Fruit fly (Drosophila melanogaster) whole organism, embryonic: ENCODE results near the gene IntS4.

Experiments
- Bteb2 ChIP-seq: fragments of 200-800 bp; sonication (Bioruptor generic); optimal IDR thresholded peaks from 2 replicates; lab custom pipeline; 2016; ENCODE audit warnings: missing biosample characterization, missing genetic modification characterization
- CG10431 ChIP-seq: fragments of 200-800 bp; sonication (Bioruptor generic); optimal IDR thresholded peaks from 3 replicates; lab custom pipeline; 2018; ENCODE audit warnings: missing biosample characterization, mild to moderate bottlenecking, missing genetic modification characterization
- CG10543 ChIP-seq: fragments of 200-800 bp; sonication (Bioruptor generic); optimal IDR thresholded peaks from 3 replicates; lab custom pipeline; 2017; ENCODE audit warnings: missing biosample characterization, mild to moderate bottlenecking, missing genetic modification characterization, moderate library complexity
- CG12659 ChIP-seq: fragments of 200-800 bp; sonication (Bioruptor generic); optimal IDR thresholded peaks from 3 replicates; lab custom pipeline; 2017; ENCODE audit warnings: mild to moderate bottlenecking, missing biosample characterization, missing genetic modification reagents, missing genetic modification characterization
- CG13287 ChIP-seq: fragments of 200-800 bp; sonication (Bioruptor generic); IDR thresholded peaks from 2 replicates; pipeline ENCODE4 v1.3.6; 2022; ENCODE audit warnings: missing biosample characterization, missing genetic modification characterization; ENCODE audit not compliant: partially characterized antibody
- CG16779 ChIP-seq: fragments of 200-800 bp; sonication (Bioruptor generic); IDR thresholded peaks from 2 replicates; pipeline ENCODE4 v1.3.6; 2022; ENCODE audit warnings: missing biosample characterization, missing genetic modification characterization
- CG17361 ChIP-seq: fragments of 200-800 bp; sonication (Bioruptor generic); IDR thresholded peaks from 3 replicates; pipeline ENCODE4 v1.3.6; 2022; ENCODE audit warnings: missing biosample characterization, missing genetic modification characterization
- CG1832 ChIP-seq: fragments of 200-800 bp; sonication (Bioruptor generic); optimal IDR thresholded peaks from 2 replicates; lab custom pipeline; 2017; ENCODE audit warnings: missing biosample characterization, mild to moderate bottlenecking, missing genetic modification characterization, inconsistent platforms
- CG2875 ChIP-seq: fragments of 200-800 bp; sonication (Bioruptor generic); optimal IDR thresholded peaks from 2 replicates; lab custom pipeline; 2017; ENCODE audit warnings: missing biosample characterization, mild to moderate bottlenecking, missing genetic modification characterization, missing genetic modification reagents
- CG30431 ChIP-seq: fragments of 200-800 bp; sonication (Bioruptor generic); optimal IDR thresholded peaks from 2 replicates; lab custom pipeline; 2017; ENCODE audit warnings: missing biosample characterization, missing genetic modification characterization
- CG33213 ChIP-seq: fragments of 200-800 bp; sonication (Bioruptor generic); optimal IDR thresholded peaks from 3 replicates; lab custom pipeline; 2016; ENCODE audit warnings: missing biosample characterization, missing genetic modification characterization
- CG4404 ChIP-seq: fragments of 200-800 bp; sonication (Bioruptor generic); IDR thresholded peaks from 2 replicates; pipeline ENCODE4 v1.3.6; 2022; ENCODE audit warnings: missing biosample characterization, missing genetic modification characterization
- CG4854 ChIP-seq: fragments of 200-800 bp; sonication (Bioruptor generic); optimal IDR thresholded peaks from 2 replicates; lab custom pipeline; 2016; ENCODE audit warnings: missing biosample characterization, missing genetic modification characterization, inconsistent platforms
- CG5953 ChIP-seq: fragments of 200-800 bp; sonication (Bioruptor generic); IDR thresholded peaks from 2 replicates; pipeline ENCODE4 v1.3.6; 2022; ENCODE audit warnings: missing biosample characterization, missing genetic modification characterization
- CG6175 ChIP-seq: fragments of 200-800 bp; sonication (Bioruptor generic); IDR thresholded peaks from 3 replicates; pipeline ENCODE4 v1.3.6; 2022; ENCODE audit warnings: missing biosample characterization, missing genetic modification characterization
- CG9609 ChIP-seq: fragments of 200-800 bp; sonication (Bioruptor generic); optimal IDR thresholded peaks from 3 replicates; lab custom pipeline; 2016; ENCODE audit warnings: missing biosample characterization, missing genetic modification characterization
- CrebB ChIP-seq: fragments of 200-800 bp; sonication (Bioruptor generic); optimal IDR thresholded peaks from 3 replicates; lab custom pipeline; 2018; ENCODE audit warnings: missing biosample characterization, mild to moderate bottlenecking, missing genetic modification characterization
- Dek ChIP-seq: fragments of 200-800 bp; sonication (Bioruptor generic); optimal IDR thresholded peaks from 3 replicates; lab custom pipeline; 2019; ENCODE audit warnings: missing biosample characterization, mild to moderate bottlenecking, missing genetic modification characterization, moderate library complexity
- Doc3 ChIP-seq: fragments of 200-800 bp; sonication (Bioruptor generic); IDR thresholded peaks from 3 replicates; pipeline ENCODE4 v1.3.6; 2022; ENCODE audit warnings: missing biosample characterization, missing genetic modification characterization; ENCODE audit not compliant: partially characterized antibody
- E2f1 ChIP-seq: fragments of 200-800 bp; sonication (Bioruptor generic); IDR thresholded peaks from 2 replicates; pipeline ENCODE4 v1.3.6; 2022; ENCODE audit warnings: missing biosample characterization, missing genetic modification characterization
- Elba2 ChIP-seq: fragments of 200-800 bp; sonication (Bioruptor generic); optimal IDR thresholded peaks from 3 replicates; lab custom pipeline; 2016; ENCODE audit warnings: missing biosample characterization, missing genetic modification characterization
- Ets65A ChIP-seq: fragments of 200-800 bp; sonication (Bioruptor generic); peaks from one replicate; lab custom pipeline; 2016; ENCODE audit warnings: missing biosample characterization, missing genetic modification characterization
- Fer3 ChIP-seq: fragments of 200-800 bp; sonication (Bioruptor generic); optimal IDR thresholded peaks from 2 replicates; lab custom pipeline; 2018; ENCODE audit warnings: missing biosample characterization, mild to moderate bottlenecking, missing genetic modification characterization, moderate library complexity
- Hmx ChIP-seq: fragments of 200-800 bp; sonication (Bioruptor generic); optimal IDR thresholded peaks from 2 replicates; lab custom pipeline; 2016; ENCODE audit warnings: missing biosample characterization, missing genetic modification characterization
- Hr78 ChIP-seq, 2 experiments: fragments of 200-800 bp in 1 of 2; fragments of >200 bp in 1 of 2; sonication (Bioruptor generic) in 1 of 2; optimal IDR thresholded peaks; 2 replicates each; lab custom pipeline; 2017 to 2019; ENCODE audit warnings: missing biosample characterization in 2 of 2, missing genetic modification characterization in 2 of 2, mild to moderate bottlenecking in 1 of 2, moderate library complexity in 1 of 2
- PHDP ChIP-seq: fragments of 200-800 bp; sonication (Bioruptor generic); optimal IDR thresholded peaks from 3 replicates; lab custom pipeline; 2018; ENCODE audit warnings: missing biosample characterization, mild to moderate bottlenecking, missing genetic modification characterization, moderate library complexity
- Sry-δ ChIP-seq: fragments of 200-800 bp; sonication (Bioruptor generic); optimal IDR thresholded peaks from 2 replicates; lab custom pipeline; 2016; ENCODE audit warnings: missing biosample characterization, missing genetic modification characterization
- ab ChIP-seq: fragments of 200-800 bp; sonication (Bioruptor generic); optimal IDR thresholded peaks from 2 replicates; lab custom pipeline; 2016; ENCODE audit warnings: missing biosample characterization, missing genetic modification characterization
- amos ChIP-seq: fragments of 200-800 bp; sonication (Bioruptor generic); IDR thresholded peaks from 2 replicates; pipeline ENCODE4 v1.3.6; 2022; ENCODE audit warnings: missing biosample characterization, missing genetic modification characterization; ENCODE audit not compliant: partially characterized antibody
- bsh ChIP-seq, 2 experiments: fragments of 200-800 bp; sonication (Bioruptor generic); optimal IDR thresholded peaks; 2 replicates each; lab custom pipeline; 2017 to 2018; ENCODE audit warnings: mild to moderate bottlenecking in 2 of 2, missing biosample characterization in 2 of 2, missing genetic modification characterization in 2 of 2, moderate library complexity in 1 of 2
- dimm ChIP-seq: fragments of 200-800 bp; sonication (Bioruptor generic); IDR thresholded peaks from 2 replicates; pipeline ENCODE4 v1.3.6; 2022; ENCODE audit warnings: missing biosample characterization, missing genetic modification characterization
- eve ChIP-seq, 2 experiments: fragments of >200 bp; optimal IDR thresholded peaks; 2 replicates each; lab custom pipeline; 2017; ENCODE audit warnings: missing biosample characterization in 2 of 2, missing genetic modification characterization in 2 of 2
- fd64A ChIP-seq: fragments of 200-800 bp; sonication (Bioruptor generic); optimal IDR thresholded peaks from 3 replicates; lab custom pipeline; 2018; ENCODE audit warnings: missing biosample characterization, mild to moderate bottlenecking, missing genetic modification characterization
- ftz-f1 ChIP-seq: fragments of 200-800 bp; sonication (Bioruptor generic); optimal IDR thresholded peaks from 2 replicates; lab custom pipeline; 2016; ENCODE audit warnings: missing biosample characterization, missing genetic modification characterization
- gce ChIP-seq: fragments of 200-800 bp; sonication (Bioruptor generic); IDR thresholded peaks from 3 replicates; pipeline ENCODE4 v1.3.6; 2022; ENCODE audit warnings: missing biosample characterization, missing genetic modification characterization
- hbn ChIP-seq: fragments of 200-800 bp; sonication (Bioruptor generic); IDR thresholded peaks from 2 replicates; pipeline ENCODE4 v1.3.6; 2022; ENCODE audit warnings: missing biosample characterization, missing genetic modification characterization; ENCODE audit not compliant: partially characterized antibody
- jumu ChIP-seq: fragments of 200-800 bp; sonication (Bioruptor generic); optimal IDR thresholded peaks from 3 replicates; lab custom pipeline; 2016; ENCODE audit warnings: missing biosample characterization, missing genetic modification characterization
- nerfin-1 ChIP-seq: fragments of 200-800 bp; sonication (Bioruptor generic); optimal IDR thresholded peaks from 3 replicates; lab custom pipeline; 2019; ENCODE audit warnings: missing biosample characterization, mild to moderate bottlenecking, missing genetic modification characterization, moderate library complexity
- nmo ChIP-seq: fragments of 200-800 bp; sonication (Bioruptor generic); optimal IDR thresholded peaks from 2 replicates; lab custom pipeline; 2018; ENCODE audit warnings: missing biosample characterization, mild to moderate bottlenecking, missing genetic modification characterization, moderate library complexity
- onecut ChIP-seq: fragments of 200-800 bp; sonication (Bioruptor generic); IDR thresholded peaks from 2 replicates; pipeline ENCODE4 v1.3.6; 2022; ENCODE audit warnings: missing biosample characterization, missing genetic modification characterization
- pita ChIP-seq: fragments of 200-800 bp; sonication (Bioruptor generic); optimal IDR thresholded peaks from 2 replicates; lab custom pipeline; 2017; ENCODE audit warnings: missing biosample characterization, mild to moderate bottlenecking, missing genetic modification characterization
- scrt ChIP-seq: fragments of 200-800 bp; sonication (Bioruptor generic); optimal IDR thresholded peaks from 2 replicates; lab custom pipeline; 2018; ENCODE audit warnings: missing biosample characterization, mild to moderate bottlenecking, missing genetic modification characterization, moderate library complexity
- sd ChIP-seq: fragments of 200-800 bp; sonication (Bioruptor generic); optimal IDR thresholded peaks from 3 replicates; lab custom pipeline; 2018; ENCODE audit warnings: missing biosample characterization, mild to moderate bottlenecking, missing genetic modification characterization, moderate library complexity
- sens ChIP-seq: fragments of 200-800 bp; sonication (Bioruptor generic); peaks from one replicate; lab custom pipeline; 2016; ENCODE audit warnings: missing biosample characterization, missing genetic modification characterization
- sqz ChIP-seq: fragments of 200-800 bp; sonication (Bioruptor generic); optimal IDR thresholded peaks from 3 replicates; lab custom pipeline; 2018; ENCODE audit warnings: missing biosample characterization, mild to moderate bottlenecking, missing genetic modification characterization
- stc ChIP-seq: fragments of 200-800 bp; sonication (Bioruptor generic); IDR thresholded peaks from 2 replicates; pipeline ENCODE4 v1.3.6; 2022; ENCODE audit warnings: missing biosample characterization, missing genetic modification characterization
- tna ChIP-seq: fragments of 200-800 bp; sonication (Bioruptor generic); IDR thresholded peaks from 2 replicates; pipeline ENCODE4 v1.3.6; 2022; ENCODE audit warnings: missing biosample characterization, missing genetic modification characterization; ENCODE audit not compliant: partially characterized antibody
- ttk ChIP-seq: fragments of 200-800 bp; sonication (Bioruptor generic); IDR thresholded peaks from 2 replicates; pipeline ENCODE4 v2.1.2; 2022; ENCODE audit warnings: missing biosample characterization, missing genetic modification characterization
- z ChIP-seq: fragments of 200-800 bp; sonication (Bioruptor generic); IDR thresholded peaks from 3 replicates; pipeline ENCODE4 v1.3.6; 2022; ENCODE audit warnings: missing biosample characterization, missing genetic modification characterization

IntS4 gene

dm6 chrX:8517121-8518024, 41.2 kb downstream of the IntS4 start, which contains the start of gene Nrg (continued):
- no peak for TF ChIP-seq dimm
- peak in 1 of 2 experiments; percentile 60 for TF ChIP-seq eve (GFP tag; optimal IDR thresholded peaks at IDR 0.05; lab: Kevin White, UChicago)
- TF ChIP-seq Doc3, result peak; percentile 99
- no peak for TF ChIP-seq CG10431 (GFP tag; lab: Kevin White, UChicago)
- TF ChIP-seq CG17361 (GFP tag; lab: Robert Waterston, UW), result no peak; the same call in 2 of the 3 replicates
- peak; percentile 19 for TF ChIP-seq Fer3
- TF ChIP-seq amos (GFP tag; lab: Robert Waterston, UW), result peak; percentile 99
- no peak for TF ChIP-seq CG4854 (GFP tag; lab: Kevin White, UChicago)
- TF ChIP-seq Hmx (GFP tag; lab: Kevin White, UChicago), result no peak
- peak; percentile 100 for TF ChIP-seq CG13287
- TF ChIP-seq nerfin-1 (tag; lab: Kevin White, UChicago), result peak; percentile 57
- TF ChIP-seq CG1832, result no peak
- no peak for TF ChIP-seq Hr78 (GFP tag; optimal IDR thresholded peaks at IDR 0.05; lab: Kevin White, UChicago)
- TF ChIP-seq Elba2 (GFP tag; lab: Kevin White, UChicago), result no peak
- no peak for TF ChIP-seq E2f1
- peak; percentile 93 for TF ChIP-seq Sry-δ (GFP tag; lab: Kevin White, UChicago)
- TF ChIP-seq Bteb2 (GFP tag; lab: Kevin White, UChicago), result no peak
- TF ChIP-seq pita, result no peak
- TF ChIP-seq CG2875 (GFP tag; lab: Kevin White, UChicago), result peak; percentile 36
- TF ChIP-seq CG30431 (GFP tag; lab: Kevin White, UChicago), result no peak
- no peak for TF ChIP-seq CG16779 (GFP tag; lab: Robert Waterston, UW)
- TF ChIP-seq PHDP, result peak; percentile 9
- peak; percentile 65 for TF ChIP-seq CG10543 (GFP tag; lab: Kevin White, UChicago)
- peak; percentile 99 for TF ChIP-seq tna (GFP tag; lab: Robert Waterston, UW)
- peak; percentile 72 for TF ChIP-seq CrebB
- peak; percentile 15 for TF ChIP-seq ftz-f1 (GFP tag; lab: Kevin White, UChicago)
- no peak for TF ChIP-seq jumu (GFP tag; lab: Kevin White, UChicago)
- peak; percentile 100 for TF ChIP-seq hbn
- TF ChIP-seq CG12659, result peak; percentile 79
- TF ChIP-seq stc (GFP tag; lab: Robert Waterston, UW), result no peak
- TF ChIP-seq Ets65A (GFP tag; lab: Kevin White, UChicago), result no peak
- no peak for TF ChIP-seq ttk
- no peak for TF ChIP-seq gce (GFP tag; lab: Robert Waterston, UW)
- no peak for TF ChIP-seq ab (GFP tag; lab: Kevin White, UChicago)
- TF ChIP-seq CG5953, result no peak
- TF ChIP-seq sqz (GFP tag; lab: Kevin White, UChicago), result peak; percentile 75
- TF ChIP-seq CG4404 (GFP tag; lab: Robert Waterston, UW), result no peak
- TF ChIP-seq CG6175 (GFP tag; lab: Robert Waterston, UW), result no peak
- TF ChIP-seq scrt (GFP tag; lab: Kevin White, UChicago), result peak; percentile 16
- TF ChIP-seq bsh (GFP tag; optimal IDR thresholded peaks at IDR 0.05; lab: Kevin White, UChicago), result no peak
- peak; percentile 60 for TF ChIP-seq nmo (GFP tag; lab: Kevin White, UChicago)
- TF ChIP-seq CG9609, result no peak
- TF ChIP-seq z, result peak; percentile 49; the same call in 1 of the 3 replicates
- TF ChIP-seq CG33213 (GFP tag; lab: Kevin White, UChicago), result peak; percentile 39
- TF ChIP-seq Dek (tag; lab: Kevin White, UChicago), result no peak
- TF ChIP-seq onecut (GFP tag; lab: Robert Waterston, UW), result peak; percentile 39; the same call in 1 of the 2 replicates
- peak; percentile 91 for TF ChIP-seq sd
- TF ChIP-seq fd64A (GFP tag; lab: Kevin White, UChicago), result no peak
- TF ChIP-seq sens, result peak; percentile 82
